Worm (Caenorhabditis elegans) whole organism, L2 larva: ENCODE data around the gene vem-1.
A peak's percentile ranks its signal among the peaks of the same experiment; 100 is the strongest.

ENCODE experiments used
- F13H6.1 ChIP-seq: sonication (generic microtip); optimal IDR thresholded peaks from 2 replicates; lab custom pipeline; 2016; ENCODE audit warnings: missing genetic modification characterization, missing compliant biosample characterization
- R02D3.7 ChIP-seq: fragments of 150-350 bp; optimal IDR thresholded peaks from 2 replicates; lab custom pipeline; 2014; ENCODE audit warnings: missing biosample characterization, missing genetic modification characterization
- Y55F3AM.14 ChIP-seq: fragments of 200-800 bp; sonication (Bioruptor generic); optimal IDR thresholded peaks from 2 replicates; lab custom pipeline; 2018; ENCODE audit warnings: mild to moderate bottlenecking, missing genetic modification characterization, missing compliant biosample characterization
- ZK546.5 ChIP-seq: sonication (generic microtip); optimal IDR thresholded peaks from 2 replicates; lab custom pipeline; 2017; ENCODE audit warnings: missing biosample characterization, missing genetic modification characterization
- aly-2 ChIP-seq: fragments of 150-350 bp; optimal IDR thresholded peaks from 2 replicates; lab custom pipeline; 2014; ENCODE audit warnings: missing biosample characterization, missing genetic modification characterization
- ama-1 ChIP-seq: fragments of 150-350 bp; optimal IDR thresholded peaks from 2 replicates; lab custom pipeline; 2018; ENCODE audit warnings: inconsistent platforms
- blmp-1 ChIP-seq: sonication (generic microtip); optimal IDR thresholded peaks from 2 replicates; lab custom pipeline; 2017; ENCODE audit warnings: missing genetic modification characterization, mild to moderate bottlenecking, missing compliant biosample characterization, antibody characterized with exemption, moderate library complexity; ENCODE audit not compliant: insufficient read depth
- ceh-16 ChIP-seq: fragments of 150-350 bp; optimal IDR thresholded peaks from 2 replicates; lab custom pipeline; 2014; ENCODE audit warnings: missing biosample characterization, missing genetic modification characterization
- ceh-82 ChIP-seq: fragments of 150-350 bp; optimal IDR thresholded peaks from 2 replicates; lab custom pipeline; 2014; ENCODE audit warnings: missing biosample characterization, missing genetic modification characterization
- crh-2 ChIP-seq: sonication (generic microtip); optimal IDR thresholded peaks from 2 replicates; lab custom pipeline; 2017; ENCODE audit warnings: missing biosample characterization, missing genetic modification characterization
- elt-1 ChIP-seq: fragments of 150-350 bp; optimal IDR thresholded peaks from 2 replicates; lab custom pipeline; 2014; ENCODE audit warnings: missing biosample characterization, missing genetic modification characterization
- elt-3 ChIP-seq: sonication (generic microtip); optimal IDR thresholded peaks from 2 replicates; lab custom pipeline; 2017; ENCODE audit warnings: missing biosample characterization, missing genetic modification characterization
- fos-1 ChIP-seq: fragments of 150-350 bp; optimal IDR thresholded peaks from 2 replicates; lab custom pipeline; 2014; ENCODE audit warnings: missing biosample characterization, missing genetic modification characterization
- lin-11 ChIP-seq: fragments of 150-350 bp; sonication (generic microtip); optimal IDR thresholded peaks from 2 replicates; lab custom pipeline; 2014; ENCODE audit warnings: missing biosample characterization, missing genetic modification characterization, inconsistent platforms, mixed read lengths
- lin-13 ChIP-seq: fragments of 150-350 bp; optimal IDR thresholded peaks from 2 replicates; lab custom pipeline; 2014; ENCODE audit warnings: missing biosample characterization, missing genetic modification reagents, missing genetic modification characterization
- mdl-1 ChIP-seq, 2 experiments: fragments of 150-350 bp in 1 of 2; sonication (generic microtip) in 1 of 2; optimal IDR thresholded peaks; 2 replicates each; lab custom pipeline; 2017; ENCODE audit warnings: missing biosample characterization in 2 of 2, missing genetic modification characterization in 2 of 2
- nhr-10 ChIP-seq: sonication (generic microtip); optimal IDR thresholded peaks from 2 replicates; lab custom pipeline; 2017; ENCODE audit warnings: missing biosample characterization, missing genetic modification characterization
- nhr-11 ChIP-seq: fragments of 150-350 bp; optimal IDR thresholded peaks from 2 replicates; lab custom pipeline; 2014; ENCODE audit warnings: missing biosample characterization, missing genetic modification characterization
- nhr-12 ChIP-seq: fragments of 150-350 bp; optimal IDR thresholded peaks from 2 replicates; lab custom pipeline; 2014; ENCODE audit warnings: missing biosample characterization, missing genetic modification characterization
- nhr-21 ChIP-seq: fragments of 150-350 bp; optimal IDR thresholded peaks from 2 replicates; lab custom pipeline; 2014; ENCODE audit warnings: missing biosample characterization, missing genetic modification characterization
- nhr-25 ChIP-seq: fragments of 150-350 bp; sonication (generic microtip); optimal IDR thresholded peaks from 3 replicates; lab custom pipeline; 2014; ENCODE audit warnings: missing biosample characterization, missing genetic modification characterization
- peb-1 ChIP-seq: fragments of 150-350 bp; optimal IDR thresholded peaks from 2 replicates; lab custom pipeline; 2014; ENCODE audit warnings: missing biosample characterization, missing genetic modification characterization
- sem-4 ChIP-seq: fragments of 150-350 bp; optimal IDR thresholded peaks from 2 replicates; lab custom pipeline; 2014; ENCODE audit warnings: missing biosample characterization, missing genetic modification reagents, missing genetic modification characterization
- skn-1 ChIP-seq: sonication (generic microtip); optimal IDR thresholded peaks from 2 replicates; lab custom pipeline; 2017; ENCODE audit warnings: missing biosample characterization, missing genetic modification characterization
- sma-3 ChIP-seq: sonication (generic microtip); optimal IDR thresholded peaks from 2 replicates; lab custom pipeline; 2016; ENCODE audit warnings: missing genetic modification reagents, missing genetic modification characterization, missing compliant biosample characterization
- sma-9 ChIP-seq, 2 experiments: fragments of 150-350 bp in 1 of 2; sonication (generic microtip) in 1 of 2; optimal IDR thresholded peaks; 2 replicates each; lab custom pipeline; 2014 to 2016; ENCODE audit warnings: missing genetic modification characterization in 2 of 2, mild to moderate bottlenecking in 1 of 2, missing biosample characterization in 1 of 2, missing compliant biosample characterization in 1 of 2, missing genetic modification reagents in 1 of 2, moderate library complexity in 1 of 2
- snpc-4 ChIP-seq: fragments of 150-350 bp; optimal IDR thresholded peaks from 2 replicates; lab custom pipeline; 2014; ENCODE audit warnings: missing biosample characterization, missing genetic modification characterization
- unc-39 ChIP-seq: fragments of 150-350 bp; optimal IDR thresholded peaks from 2 replicates; lab custom pipeline; 2014; ENCODE audit warnings: missing biosample characterization, missing genetic modification characterization
- unc-55 ChIP-seq: fragments of 150-350 bp; sonication (generic microtip); optimal IDR thresholded peaks from 3 replicates; lab custom pipeline; 2014; ENCODE audit warnings: missing biosample characterization, missing genetic modification reagents, missing genetic modification characterization
- unc-62 ChIP-seq: fragments of 150-350 bp; optimal IDR thresholded peaks from 2 replicates; lab custom pipeline; 2014; ENCODE audit warnings: missing biosample characterization, missing genetic modification reagents, missing genetic modification characterization
- ztf-1 ChIP-seq: fragments of 200-800 bp; sonication (Bioruptor generic); conservative IDR thresholded peaks from 2 replicates; pipeline ENCODE4 v1.3.6; 2022; ENCODE audit warnings: missing genetic modification characterization, missing compliant biosample characterization
- ztf-11 ChIP-seq: sonication (generic microtip); optimal IDR thresholded peaks from 2 replicates; lab custom pipeline; 2017; ENCODE audit warnings: missing biosample characterization, missing genetic modification characterization

Gene vem-1

ce11 chrX:8089916-8090315, 1.5 kb upstream of the vem-1 start (continued):
- TF ChIP-seq ztf-1 (GFP tag; lab: Robert Waterston, UW) = no peak
- TF ChIP-seq nhr-10 (tag; lab: Kevin White, UChicago) = no peak
- no peak for TF ChIP-seq ztf-11 (tag; lab: Kevin White, UChicago)
- no peak for TF ChIP-seq peb-1 (tag; lab: Kevin White, UChicago)
- no peak for TF ChIP-seq nhr-25 (tag; lab: Kevin White, UChicago)
- TF ChIP-seq unc-39 (tag; lab: Kevin White, UChicago) = no peak
- no peak for TF ChIP-seq unc-62 (GFP tag; lab: Kevin White, UChicago)
- TF ChIP-seq ceh-82 (tag; lab: Kevin White, UChicago) = no peak
- peak in 1 of 2 experiments; percentile 40 for TF ChIP-seq mdl-1 (tag; optimal IDR thresholded peaks at IDR 0.05; lab: Kevin White, UChicago)
- TF ChIP-seq R02D3.7 (tag; lab: Kevin White, UChicago) = no peak
- no peak for TF ChIP-seq snpc-4 (tag; lab: Kevin White, UChicago)
- no peak for TF ChIP-seq sem-4 (tag; lab: Kevin White, UChicago)
- no peak for TF ChIP-seq sma-3 (GFP tag; lab: Kevin White, UChicago)
- no peak for TF ChIP-seq ceh-16 (tag; lab: Kevin White, UChicago)
- TF ChIP-seq skn-1 (tag; lab: Kevin White, UChicago) = no peak

- TF ChIP-seq sma-3 (GFP tag; lab: Kevin White, UChicago) = peak; percentile 37
- no peak for TF ChIP-seq Y55F3AM.14 (GFP tag; lab: Kevin White, UChicago)
- peak; percentile 28 for TF ChIP-seq sma-9 (GFP tag; optimal IDR thresholded peaks at IDR 0.05; lab: Kevin White, UChicago)
- no peak for TF ChIP-seq sma-9 (tag; optimal IDR thresholded peaks at IDR 0.05; lab: Kevin White, UChicago)
- no peak for TF ChIP-seq ztf-11 (tag; lab: Kevin White, UChicago)
- peak; percentile 51 for TF ChIP-seq nhr-25 (tag; lab: Kevin White, UChicago)
- TF ChIP-seq blmp-1 = peak; percentile 37
- no peak for TF ChIP-seq lin-13 (GFP tag; lab: Kevin White, UChicago)
- TF ChIP-seq fos-1 (tag; lab: Kevin White, UChicago) = peak; percentile 56
- no peak for TF ChIP-seq peb-1 (tag; lab: Kevin White, UChicago)
These were observed 1.0 kb upstream of the vem-1 start for ce11 chrX:8089266-8089909.

- TF ChIP-seq ama-1 (lab: Kevin White, UChicago) = no peak
- no peak for TF ChIP-seq elt-3 (tag; lab: Kevin White, UChicago)
- TF ChIP-seq crh-2 (tag; lab: Kevin White, UChicago) = peak; percentile 49
These were observed 1.4 kb downstream of the vem-1 start for ce11 chrX:8086725-8087641.

- TF ChIP-seq unc-55 (GFP tag; lab: Kevin White, UChicago) (no peak), elt-1 (tag; lab: Kevin White, UChicago) (no peak), sem-4 (tag; lab: Kevin White, UChicago) (no peak), ZK546.5 (tag; lab: Kevin White, UChicago) (no peak), lin-11 (tag; lab: Kevin White, UChicago) (no peak), ztf-1 (GFP tag; lab: Robert Waterston, UW) (no peak), sma-9 (GFP tag; optimal IDR thresholded peaks at IDR 0.05; lab: Kevin White, UChicago) (no peak), sma-9 (tag; optimal IDR thresholded peaks at IDR 0.05; lab: Kevin White, UChicago) (no peak), nhr-21 (tag; lab: Kevin White, UChicago) (no peak), aly-2 (tag; lab: Kevin White, UChicago) (no peak), nhr-12 (tag; lab: Kevin White, UChicago) (no peak), nhr-25 (tag; lab: Kevin White, UChicago) (no peak)
These were observed 2.0 kb downstream of the vem-1 start, which contains the start of gene dao-3 for ce11 chrX:8086450-8086724. Gene dao-3 (minus strand): TSS chrX:8086550.

ce11 chrX:8084669-8085068, 3.7 kb downstream of the vem-1 start:
- TF ChIP-seq nhr-11 (tag; lab: Kevin White, UChicago) (no peak), nhr-12 (tag; lab: Kevin White, UChicago) (no peak), nhr-21 (tag; lab: Kevin White, UChicago) (no peak), skn-1 (tag; lab: Kevin White, UChicago) (no peak), F13H6.1 (tag; lab: Kevin White, UChicago) (no peak)
